Worm (Caenorhabditis elegans) whole organism, L2 larva: ENCODE data around the gene rpl-23.

Experiments used
- C34F6.9 ChIP-seq: fragments of 150-350 bp; optimal IDR thresholded peaks from 2 replicates; lab custom pipeline; 2014; ENCODE audit warnings: missing biosample characterization, missing genetic modification characterization
- F13H6.1 ChIP-seq: sonication (generic microtip); optimal IDR thresholded peaks from 2 replicates; lab custom pipeline; 2016; ENCODE audit warnings: missing genetic modification characterization, missing compliant biosample characterization
- R02D3.7 ChIP-seq: fragments of 150-350 bp; optimal IDR thresholded peaks from 2 replicates; lab custom pipeline; 2014; ENCODE audit warnings: missing biosample characterization, missing genetic modification characterization
- Y55F3AM.14 ChIP-seq: fragments of 200-800 bp; sonication (Bioruptor generic); optimal IDR thresholded peaks from 2 replicates; lab custom pipeline; 2018; ENCODE audit warnings: mild to moderate bottlenecking, missing genetic modification characterization, missing compliant biosample characterization
- ZK546.5 ChIP-seq: sonication (generic microtip); optimal IDR thresholded peaks from 2 replicates; lab custom pipeline; 2017; ENCODE audit warnings: missing biosample characterization, missing genetic modification characterization
- alr-1 ChIP-seq: fragments of 150-350 bp; optimal IDR thresholded peaks from 2 replicates; lab custom pipeline; 2014; ENCODE audit warnings: missing biosample characterization, missing genetic modification characterization
- aly-2 ChIP-seq: fragments of 150-350 bp; optimal IDR thresholded peaks from 2 replicates; lab custom pipeline; 2014; ENCODE audit warnings: missing biosample characterization, missing genetic modification characterization
- ama-1 ChIP-seq: fragments of 150-350 bp; optimal IDR thresholded peaks from 2 replicates; lab custom pipeline; 2018; ENCODE audit warnings: inconsistent platforms
- ceh-16 ChIP-seq: fragments of 150-350 bp; optimal IDR thresholded peaks from 2 replicates; lab custom pipeline; 2014; ENCODE audit warnings: missing biosample characterization, missing genetic modification characterization
- ceh-82 ChIP-seq: fragments of 150-350 bp; optimal IDR thresholded peaks from 2 replicates; lab custom pipeline; 2014; ENCODE audit warnings: missing biosample characterization, missing genetic modification characterization
- crh-2 ChIP-seq: sonication (generic microtip); optimal IDR thresholded peaks from 2 replicates; lab custom pipeline; 2017; ENCODE audit warnings: missing biosample characterization, missing genetic modification characterization
- dmd-4 ChIP-seq: sonication (generic microtip); optimal IDR thresholded peaks from 2 replicates; lab custom pipeline; 2017; ENCODE audit warnings: missing biosample characterization, missing genetic modification characterization
- egl-27 ChIP-seq: sonication (generic microtip); optimal IDR thresholded peaks from 3 replicates; lab custom pipeline; 2017; ENCODE audit warnings: missing biosample characterization, missing genetic modification reagents, missing genetic modification characterization
- elt-1 ChIP-seq: fragments of 150-350 bp; optimal IDR thresholded peaks from 2 replicates; lab custom pipeline; 2014; ENCODE audit warnings: missing biosample characterization, missing genetic modification characterization
- elt-3 ChIP-seq: sonication (generic microtip); optimal IDR thresholded peaks from 2 replicates; lab custom pipeline; 2017; ENCODE audit warnings: missing biosample characterization, missing genetic modification characterization
- fos-1 ChIP-seq: fragments of 150-350 bp; optimal IDR thresholded peaks from 2 replicates; lab custom pipeline; 2014; ENCODE audit warnings: missing biosample characterization, missing genetic modification characterization
- gmeb-1 ChIP-seq: fragments of 150-350 bp; optimal IDR thresholded peaks from 2 replicates; lab custom pipeline; 2014; ENCODE audit warnings: missing biosample characterization, missing genetic modification characterization
- lin-11 ChIP-seq: fragments of 150-350 bp; sonication (generic microtip); optimal IDR thresholded peaks from 2 replicates; lab custom pipeline; 2014; ENCODE audit warnings: missing biosample characterization, missing genetic modification characterization, inconsistent platforms, mixed read lengths
- lin-13 ChIP-seq: fragments of 150-350 bp; optimal IDR thresholded peaks from 2 replicates; lab custom pipeline; 2014; ENCODE audit warnings: missing biosample characterization, missing genetic modification reagents, missing genetic modification characterization
- lin-39 ChIP-seq: fragments of 150-350 bp; optimal IDR thresholded peaks from 2 replicates; lab custom pipeline; 2014; ENCODE audit warnings: missing biosample characterization, missing genetic modification reagents, missing genetic modification characterization
- lsy-2 ChIP-seq, 2 experiments: fragments of 150-350 bp in 1 of 2; sonication (generic microtip) in 1 of 2; optimal IDR thresholded peaks; 2 replicates each; lab custom pipeline; 2014 to 2017; ENCODE audit warnings: missing biosample characterization in 2 of 2, missing genetic modification characterization in 2 of 2
- mbf-1 ChIP-seq: sonication (generic microtip); optimal IDR thresholded peaks from 2 replicates; lab custom pipeline; 2017; ENCODE audit warnings: missing biosample characterization, missing genetic modification characterization
- mdl-1 ChIP-seq, 2 experiments: fragments of 150-350 bp in 1 of 2; sonication (generic microtip) in 1 of 2; optimal IDR thresholded peaks; 2 replicates each; lab custom pipeline; 2017; ENCODE audit warnings: missing biosample characterization in 2 of 2, missing genetic modification characterization in 2 of 2
- nhr-10 ChIP-seq: sonication (generic microtip); optimal IDR thresholded peaks from 2 replicates; lab custom pipeline; 2017; ENCODE audit warnings: missing biosample characterization, missing genetic modification characterization
- nhr-12 ChIP-seq: fragments of 150-350 bp; optimal IDR thresholded peaks from 2 replicates; lab custom pipeline; 2014; ENCODE audit warnings: missing biosample characterization, missing genetic modification characterization
- nhr-129 ChIP-seq: fragments of 150-350 bp; optimal IDR thresholded peaks from 2 replicates; lab custom pipeline; 2014; ENCODE audit warnings: missing biosample characterization, missing genetic modification characterization
- nhr-21 ChIP-seq: fragments of 150-350 bp; optimal IDR thresholded peaks from 2 replicates; lab custom pipeline; 2014; ENCODE audit warnings: missing biosample characterization, missing genetic modification characterization
- nhr-23 ChIP-seq: fragments of 150-350 bp; optimal IDR thresholded peaks from 2 replicates; lab custom pipeline; 2014; ENCODE audit warnings: missing biosample characterization, missing genetic modification reagents, missing genetic modification characterization
- nhr-237 ChIP-seq: fragments of 150-350 bp; optimal IDR thresholded peaks from 2 replicates; lab custom pipeline; 2014; ENCODE audit warnings: missing biosample characterization, missing genetic modification characterization
- nhr-25 ChIP-seq: fragments of 150-350 bp; sonication (generic microtip); optimal IDR thresholded peaks from 3 replicates; lab custom pipeline; 2014; ENCODE audit warnings: missing biosample characterization, missing genetic modification characterization
- nhr-6 ChIP-seq: fragments of 150-350 bp; optimal IDR thresholded peaks from 2 replicates; lab custom pipeline; 2014; ENCODE audit warnings: missing biosample characterization, missing genetic modification characterization
- nhr-77 ChIP-seq: fragments of 150-350 bp; optimal IDR thresholded peaks from 2 replicates; lab custom pipeline; 2014; ENCODE audit warnings: missing biosample characterization, missing genetic modification characterization
- peb-1 ChIP-seq: fragments of 150-350 bp; optimal IDR thresholded peaks from 2 replicates; lab custom pipeline; 2014; ENCODE audit warnings: missing biosample characterization, missing genetic modification characterization
- sem-4 ChIP-seq: fragments of 150-350 bp; optimal IDR thresholded peaks from 2 replicates; lab custom pipeline; 2014; ENCODE audit warnings: missing biosample characterization, missing genetic modification reagents, missing genetic modification characterization
- skn-1 ChIP-seq: sonication (generic microtip); optimal IDR thresholded peaks from 2 replicates; lab custom pipeline; 2017; ENCODE audit warnings: missing biosample characterization, missing genetic modification characterization
- sma-9 ChIP-seq, 2 experiments: fragments of 150-350 bp in 1 of 2; sonication (generic microtip) in 1 of 2; optimal IDR thresholded peaks; 2 replicates each; lab custom pipeline; 2014 to 2016; ENCODE audit warnings: missing genetic modification characterization in 2 of 2, mild to moderate bottlenecking in 1 of 2, missing biosample characterization in 1 of 2, missing compliant biosample characterization in 1 of 2, missing genetic modification reagents in 1 of 2, moderate library complexity in 1 of 2
- snpc-4 ChIP-seq: fragments of 150-350 bp; optimal IDR thresholded peaks from 2 replicates; lab custom pipeline; 2014; ENCODE audit warnings: missing biosample characterization, missing genetic modification characterization
- unc-39 ChIP-seq: fragments of 150-350 bp; optimal IDR thresholded peaks from 2 replicates; lab custom pipeline; 2014; ENCODE audit warnings: missing biosample characterization, missing genetic modification characterization
- unc-55 ChIP-seq: fragments of 150-350 bp; sonication (generic microtip); optimal IDR thresholded peaks from 3 replicates; lab custom pipeline; 2014; ENCODE audit warnings: missing biosample characterization, missing genetic modification reagents, missing genetic modification characterization
- zag-1 ChIP-seq: fragments of 150-350 bp; optimal IDR thresholded peaks from 2 replicates; lab custom pipeline; 2014; ENCODE audit warnings: missing biosample characterization, missing genetic modification characterization
- ztf-1 ChIP-seq: fragments of 200-800 bp; sonication (Bioruptor generic); conservative IDR thresholded peaks from 2 replicates; pipeline ENCODE4 v1.3.6; 2022; ENCODE audit warnings: missing genetic modification characterization, missing compliant biosample characterization
- ztf-11 ChIP-seq: sonication (generic microtip); optimal IDR thresholded peaks from 2 replicates; lab custom pipeline; 2017; ENCODE audit warnings: missing biosample characterization, missing genetic modification characterization
- ztf-4 ChIP-seq: fragments of 150-350 bp; optimal IDR thresholded peaks from 2 replicates; lab custom pipeline; 2014; ENCODE audit warnings: missing biosample characterization, missing genetic modification characterization

rpl-23 gene

DNA sequence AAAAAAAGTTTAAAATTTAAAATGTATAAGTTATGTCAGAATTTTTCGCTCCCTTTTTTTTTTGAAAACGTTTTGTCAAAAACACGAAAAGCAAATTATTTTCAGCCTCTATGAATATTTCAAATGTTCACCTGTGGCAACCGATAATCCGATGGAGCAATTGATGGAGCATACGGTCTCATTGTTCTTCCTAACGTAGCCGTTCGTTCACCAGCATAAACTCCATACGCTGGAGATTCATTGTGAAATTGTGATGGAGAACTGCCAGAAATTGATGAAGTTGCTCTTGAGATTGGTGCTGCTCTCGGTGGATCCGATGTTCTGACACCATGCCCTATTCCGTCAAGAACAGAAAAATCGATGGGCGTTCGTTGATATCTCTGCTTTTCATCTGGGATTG lies 14.1 kb downstream of the rpl-23 start:
- no peak for TF ChIP-seq R02D3.7
- TF ChIP-seq nhr-129, result no peak
- no peak for TF ChIP-seq elt-3 (tag; lab: Kevin White, UChicago)
- TF ChIP-seq ceh-82 (tag; lab: Kevin White, UChicago), result no peak
- no peak for TF ChIP-seq lin-11 (tag; lab: Kevin White, UChicago)
- no peak for TF ChIP-seq lin-39 (tag; lab: Kevin White, UChicago)
- TF ChIP-seq Y55F3AM.14 (GFP tag; lab: Kevin White, UChicago), result no peak
- no peak for TF ChIP-seq unc-39
- no peak for TF ChIP-seq mdl-1 (tag; optimal IDR thresholded peaks at IDR 0.05; lab: Kevin White, UChicago)
- no peak for TF ChIP-seq sem-4
- no peak for TF ChIP-seq nhr-12 (tag; lab: Kevin White, UChicago)
- TF ChIP-seq nhr-237 (tag; lab: Kevin White, UChicago), result no peak
- TF ChIP-seq peb-1 (tag; lab: Kevin White, UChicago), result no peak

DNA sequence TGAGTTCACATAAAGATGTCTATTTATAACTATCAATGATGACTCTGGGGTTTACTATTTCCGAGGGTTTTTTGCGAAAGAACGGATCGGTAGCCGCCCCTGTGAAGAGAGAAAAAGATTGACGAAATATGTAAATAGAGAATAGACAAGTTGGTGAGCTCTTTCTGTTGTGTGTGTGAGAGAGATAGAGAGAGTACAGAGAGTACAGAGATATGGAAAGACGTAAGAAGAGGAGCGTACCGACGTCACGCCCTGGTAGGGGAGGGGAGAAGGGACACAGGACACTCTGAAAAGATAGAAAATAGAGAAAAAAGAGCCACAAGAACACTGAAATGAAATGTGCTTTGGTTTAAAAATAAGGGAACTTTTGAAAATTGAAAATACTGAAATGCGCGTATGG lies 17.7 kb downstream of the rpl-23 start:
- TF ChIP-seq sma-9 (GFP tag; optimal IDR thresholded peaks at IDR 0.05; lab: Kevin White, UChicago) (peak; percentile 63), sma-9 (tag; optimal IDR thresholded peaks at IDR 0.05; lab: Kevin White, UChicago) (no peak), crh-2 (peak; percentile 69), nhr-12 (tag; lab: Kevin White, UChicago) (no peak), unc-55 (GFP tag; lab: Kevin White, UChicago) (peak; percentile 67), aly-2 (tag; lab: Kevin White, UChicago) (no peak), C34F6.9 (peak; percentile 69), ceh-16 (tag; lab: Kevin White, UChicago) (no peak), nhr-21 (tag; lab: Kevin White, UChicago) (no peak), lin-13 (GFP tag; lab: Kevin White, UChicago) (peak; percentile 10), sem-4 (peak; percentile 24), ama-1 (lab: Kevin White, UChicago) (peak; percentile 48), gmeb-1 (tag; lab: Kevin White, UChicago) (no peak), nhr-129 (peak; percentile 77), mdl-1 (tag; optimal IDR thresholded peaks at IDR 0.05; lab: Kevin White, UChicago) (no peak), fos-1 (tag; lab: Kevin White, UChicago) (peak; percentile 48), nhr-25 (tag; lab: Kevin White, UChicago) (no peak), F13H6.1 (peak; percentile 78), ztf-4 (tag; lab: Kevin White, UChicago) (no peak), lsy-2 (tag; optimal IDR thresholded peaks at IDR 0.05; lab: Kevin White, UChicago) (peak in 1 of 2 experiments; percentile 48), nhr-77 (tag; lab: Kevin White, UChicago) (no peak), snpc-4 (tag; lab: Kevin White, UChicago) (peak; percentile 22)

DNA sequence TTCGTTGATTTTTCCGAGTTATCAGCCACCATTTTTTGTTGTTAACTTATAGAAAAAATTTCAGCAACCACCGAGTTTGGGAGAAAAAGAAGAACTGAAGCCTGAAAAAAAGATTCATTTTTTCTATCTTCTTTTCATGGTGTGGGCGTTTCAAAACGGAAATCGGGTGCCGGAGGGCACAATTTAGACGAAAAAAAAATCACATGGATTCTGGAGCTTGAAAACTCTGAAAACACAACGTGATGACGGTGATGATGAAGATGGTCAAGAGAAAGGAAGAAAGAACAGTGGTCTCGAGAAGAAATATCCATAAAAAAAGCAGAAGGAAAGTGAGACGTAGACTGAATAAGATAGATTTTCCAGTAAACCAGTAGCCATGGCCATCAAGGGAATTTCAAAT lies 21.9 kb downstream of the rpl-23 start, which contains the start of gene rcan-1:
TSS of gene rcan-1 (minus strand) at position 101 of the 400 bp plus-strand sequence.
- TF ChIP-seq mdl-1 (tag; optimal IDR thresholded peaks at IDR 0.05; lab: Kevin White, UChicago), result no peak
- no peak for TF ChIP-seq ztf-1

DNA sequence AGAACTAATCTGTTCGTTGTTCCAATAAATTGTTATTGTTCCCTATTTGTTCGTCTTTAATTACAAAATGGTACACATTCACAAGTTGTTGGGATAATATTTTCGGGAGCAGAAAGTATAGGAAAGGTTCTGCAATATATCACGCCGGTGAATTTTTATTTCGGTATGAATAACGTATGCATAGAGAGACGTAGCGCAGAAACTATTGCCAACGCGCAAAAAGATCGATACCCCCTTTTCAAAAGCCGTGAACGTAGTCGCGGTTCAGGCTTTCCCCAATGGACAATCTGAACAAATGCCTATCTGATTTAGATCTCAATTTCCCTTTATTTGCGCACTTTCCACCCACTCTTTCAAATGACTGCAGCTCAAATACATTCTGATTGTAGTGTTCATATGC lies 25.8 kb downstream of the rpl-23 start, which contains the start of gene pst-2:
TSS of gene pst-2 (plus strand) at position 293 of the 400 bp plus-strand sequence.
- TF ChIP-seq mbf-1 (no peak), skn-1 (tag; lab: Kevin White, UChicago) (no peak), alr-1 (tag; lab: Kevin White, UChicago) (no peak), nhr-237 (tag; lab: Kevin White, UChicago) (no peak), lin-11 (tag; lab: Kevin White, UChicago) (no peak), Y55F3AM.14 (GFP tag; lab: Kevin White, UChicago) (no peak), nhr-21 (tag; lab: Kevin White, UChicago) (no peak), gmeb-1 (tag; lab: Kevin White, UChicago) (no peak), nhr-25 (tag; lab: Kevin White, UChicago) (no peak), ceh-16 (tag; lab: Kevin White, UChicago) (no peak), peb-1 (tag; lab: Kevin White, UChicago) (no peak), nhr-23 (tag; lab: Kevin White, UChicago) (no peak), R02D3.7 (no peak)

DNA sequence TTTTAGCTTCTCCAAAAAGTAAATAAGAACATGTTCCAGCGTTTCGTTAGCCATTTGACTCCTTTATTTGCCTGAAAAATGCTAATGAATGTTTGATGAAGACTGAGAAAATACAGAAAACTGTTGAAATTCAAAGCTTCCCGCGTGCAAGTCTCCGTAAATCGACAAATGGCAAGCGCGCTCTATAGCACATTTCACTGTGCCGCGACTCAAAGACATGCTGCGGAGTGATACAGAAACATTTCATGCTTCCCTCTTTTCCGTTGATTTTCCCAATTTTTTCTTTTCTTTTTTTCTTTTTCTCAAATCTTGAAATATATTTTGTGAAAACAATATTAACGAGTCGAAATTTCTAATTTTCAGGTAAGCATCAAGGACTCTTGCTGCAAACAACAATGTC lies 27.0 kb downstream of the rpl-23 start, which contains the start of the genes ska-3 and rps-12:
TSS of gene ska-3 (minus strand) at position 71 of the 400 bp plus-strand sequence.
TSS of gene rps-12 (plus strand) at position 364 of the 400 bp plus-strand sequence.
- peak; percentile 80 to 94 for TF ChIP-seq mdl-1 (tag; optimal IDR thresholded peaks at IDR 0.05; lab: Kevin White, UChicago)
- TF ChIP-seq ztf-11, result peak; percentile 45
- TF ChIP-seq dmd-4, result peak; percentile 79
- peak; percentile 97 for TF ChIP-seq zag-1 (tag; lab: Kevin White, UChicago)
- peak; percentile 100 for TF ChIP-seq unc-55 (GFP tag; lab: Kevin White, UChicago)
- TF ChIP-seq nhr-237 (tag; lab: Kevin White, UChicago), result peak; percentile 84
- no peak for TF ChIP-seq elt-1 (tag; lab: Kevin White, UChicago)
- peak; percentile 98 for TF ChIP-seq F13H6.1
- TF ChIP-seq fos-1 (tag; lab: Kevin White, UChicago), result peak; percentile 99
- peak; percentile 85 for TF ChIP-seq lin-39 (tag; lab: Kevin White, UChicago)
- TF ChIP-seq Y55F3AM.14 (GFP tag; lab: Kevin White, UChicago), result peak; percentile 85
- TF ChIP-seq ceh-82 (tag; lab: Kevin White, UChicago), result peak; percentile 96
- TF ChIP-seq nhr-6 (tag; lab: Kevin White, UChicago), result peak; percentile 98
- peak; percentile 99 for TF ChIP-seq egl-27 (tag; lab: Kevin White, UChicago)
- TF ChIP-seq nhr-23 (tag; lab: Kevin White, UChicago), result no peak
- TF ChIP-seq peb-1 (tag; lab: Kevin White, UChicago), result no peak
- TF ChIP-seq alr-1 (tag; lab: Kevin White, UChicago), result no peak
- peak; percentile 94 to 98 for TF ChIP-seq lsy-2 (tag; optimal IDR thresholded peaks at IDR 0.05; lab: Kevin White, UChicago)
- peak; percentile 94 for TF ChIP-seq nhr-77 (tag; lab: Kevin White, UChicago)
- TF ChIP-seq ZK546.5 (tag; lab: Kevin White, UChicago), result peak; percentile 91
- peak; percentile 90 for TF ChIP-seq nhr-10 (tag; lab: Kevin White, UChicago)
- TF ChIP-seq nhr-12 (tag; lab: Kevin White, UChicago), result peak; percentile 69
- TF ChIP-seq R02D3.7, result peak; percentile 98
